Worm (Caenorhabditis elegans): ENCODE measurements around the gene F14H12.7.

The F14H12.7 gene

DNA sequence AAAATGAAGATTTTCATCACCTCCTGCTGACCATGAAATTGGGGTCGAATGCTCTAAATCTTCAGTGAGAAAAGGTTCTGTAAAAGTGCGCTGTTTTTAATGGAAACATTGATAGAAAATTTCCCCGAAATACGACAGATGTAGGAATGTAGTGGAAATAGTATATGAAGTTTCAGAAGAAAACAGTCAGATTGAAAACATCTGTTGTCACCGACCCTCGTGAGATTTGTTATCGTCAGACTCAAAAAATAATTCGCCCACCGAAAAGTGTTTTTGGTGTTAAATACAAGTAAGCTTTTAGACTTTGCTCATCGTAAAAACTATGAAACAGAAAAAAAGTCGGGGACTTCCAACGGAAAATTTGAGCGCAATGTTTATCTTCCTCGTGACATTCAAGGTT is 2.5 kb upstream of the F14H12.7 start, which contains the start of gene F14H12.8:
F14H12.8 (minus strand) TSS at position 101 of the 400 bp plus-strand sequence.
- no peak for TF ChIP-seq flh-1 (GFP tag; optimal IDR thresholded peaks at IDR 0.05)
- no peak for TF ChIP-seq mep-1 (tag; optimal IDR thresholded peaks at IDR 0.05)
- TF ChIP-seq unc-39 (tag; optimal IDR thresholded peaks at IDR 0.05): no peak
- TF ChIP-seq nhr-76 (tag; optimal IDR thresholded peaks at IDR 0.05): no peak
- TF ChIP-seq nhr-2 (tag; optimal IDR thresholded peaks at IDR 0.05): no peak
- TF ChIP-seq mab-5 (tag; optimal IDR thresholded peaks at IDR 0.05): no peak
- no peak for TF ChIP-seq bed-3 (GFP tag; optimal IDR thresholded peaks at IDR 0.05)
- no peak for TF ChIP-seq ceh-39 (tag; optimal IDR thresholded peaks at IDR 0.05)

- TF ChIP-seq lin-32 (GFP tag; optimal IDR thresholded peaks at IDR 0.05) (no peak), nhr-237 (tag; optimal IDR thresholded peaks at IDR 0.05) (no peak)
Measured at ce11 chrX:4363200-4363599, 778 bp upstream of the F14H12.7 start, which contains the start of gene F14H12.17. F14H12.17 (minus strand) TSS chrX:4363300.

- TF ChIP-seq blmp-1 (tag; optimal IDR thresholded peaks at IDR 0.05) (no peak), elt-1 (tag; optimal IDR thresholded peaks at IDR 0.05; ENCODE audit: borderline replicate concordance, insufficient read depth) (no peak), nhr-76 (tag; optimal IDR thresholded peaks at IDR 0.05) (no peak), unc-120 (tag; optimal IDR thresholded peaks at IDR 0.05; ENCODE audit: poor library complexity, severe bottlenecking) (no peak), unc-62 (GFP tag; optimal IDR thresholded peaks at IDR 0.05) (no peak), hlh-1 (tag; optimal IDR thresholded peaks at IDR 0.05) (no peak), elt-3 (tag; optimal IDR thresholded peaks at IDR 0.05) (no peak), lin-32 (GFP tag; optimal IDR thresholded peaks at IDR 0.05) (no peak), mep-1 (tag; optimal IDR thresholded peaks at IDR 0.05) (no peak), ces-1 (GFP tag; optimal IDR thresholded peaks at IDR 0.05) (no peak), sptf-1 (tag; optimal IDR thresholded peaks at IDR 0.05) (no peak), pha-4 (tag; optimal IDR thresholded peaks at IDR 0.05) (no peak), ceh-43 (GFP tag; optimal IDR thresholded peaks at IDR 0.05) (no peak)
Measured at ce11 chrX:4359030-4359429, 3.4 kb downstream of the F14H12.7 start.

DNA sequence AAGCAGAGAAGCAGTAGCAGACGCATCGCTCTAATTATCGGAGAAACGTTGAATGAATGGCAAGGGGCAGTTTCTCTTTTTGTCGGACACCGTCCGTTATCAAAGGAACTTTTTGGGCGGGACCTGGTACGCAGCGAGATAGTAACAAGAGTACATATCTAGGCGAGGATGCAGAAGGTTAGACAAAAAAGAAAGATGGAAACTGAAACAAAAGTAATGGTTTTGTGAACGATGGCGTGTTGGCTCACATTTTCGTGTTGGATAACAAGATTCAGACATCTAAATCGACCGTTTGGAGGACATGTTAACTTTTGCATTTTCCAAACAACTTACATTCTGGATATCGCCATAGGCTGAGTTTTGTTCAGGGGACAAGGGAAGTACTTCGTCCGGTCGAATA is 5.0 kb downstream of the F14H12.7 start, which contains the start of gene F14H12.6:
F14H12.6 (minus strand) TSS at position 101 of the 400 bp plus-strand sequence.
- TF ChIP-seq ces-1 (GFP tag; optimal IDR thresholded peaks at IDR 0.05) (no peak), tbx-8 (GFP tag; optimal IDR thresholded peaks at IDR 0.05) (no peak), mls-2 (tag; optimal IDR thresholded peaks at IDR 0.05) (no peak), hlh-1 (tag; optimal IDR thresholded peaks at IDR 0.05) (no peak), nhr-237 (tag; optimal IDR thresholded peaks at IDR 0.05) (no peak), nhr-12 (tag; optimal IDR thresholded peaks at IDR 0.05) (no peak), ceh-39 (tag; optimal IDR thresholded peaks at IDR 0.05) (no peak), sptf-1 (tag; optimal IDR thresholded peaks at IDR 0.05) (no peak), cnd-1 (tag; optimal IDR thresholded peaks at IDR 0.05) (no peak)

ce11 chrX:4353318-4353717 is 9.1 kb downstream of the F14H12.7 start, which contains the start of gene col-165:
col-165 (plus strand) TSS chrX:4353618.
- TF ChIP-seq drap-1 (GFP tag; optimal IDR thresholded peaks at IDR 0.05) (no peak), elt-3 (tag; optimal IDR thresholded peaks at IDR 0.05) (no peak), nhr-12 (tag; optimal IDR thresholded peaks at IDR 0.05) (no peak), hlh-1 (tag; optimal IDR thresholded peaks at IDR 0.05) (no peak), sem-2 (GFP tag; optimal IDR thresholded peaks at IDR 0.05) (no peak), ztf-11 (tag; optimal IDR thresholded peaks at IDR 0.05) (no peak), unc-120 (tag; optimal IDR thresholded peaks at IDR 0.05; ENCODE audit: poor library complexity, severe bottlenecking) (no peak), ceh-83 (GFP tag; optimal IDR thresholded peaks at IDR 0.05) (no peak), nhr-237 (tag; optimal IDR thresholded peaks at IDR 0.05) (no peak), elt-1 (tag; optimal IDR thresholded peaks at IDR 0.05; ENCODE audit: borderline replicate concordance, insufficient read depth) (no peak), lsy-2 (tag; optimal IDR thresholded peaks at IDR 0.05) (no peak)

DNA sequence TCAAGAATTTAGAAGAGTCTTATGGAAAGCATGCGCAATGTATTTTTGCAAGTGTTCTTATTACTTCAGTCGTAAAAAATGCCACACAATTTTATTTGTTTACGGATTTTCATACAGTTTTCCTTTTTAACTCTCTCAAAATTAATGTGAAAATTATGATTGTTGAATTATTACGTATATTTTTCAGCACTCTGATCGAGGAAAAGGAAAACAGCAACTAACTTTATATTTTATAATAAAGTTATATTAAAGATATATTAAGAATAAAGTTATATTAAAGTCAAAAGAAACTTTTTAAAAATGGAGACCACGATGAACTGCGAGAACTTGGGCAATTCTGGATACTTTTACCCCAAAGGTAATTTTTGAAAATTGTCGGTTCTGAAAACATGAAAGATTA is 12.2 kb downstream of the F14H12.7 start, which contains the start of gene F14H12.2:
F14H12.2 (plus strand) TSS at position 301 of the 400 bp plus-strand sequence.
- TF ChIP-seq ztf-11 (tag; optimal IDR thresholded peaks at IDR 0.05) (no peak), pha-4 (tag; optimal IDR thresholded peaks at IDR 0.05) (no peak), lin-32 (GFP tag; optimal IDR thresholded peaks at IDR 0.05) (no peak), flh-1 (GFP tag; optimal IDR thresholded peaks at IDR 0.05) (no peak)
